Worm (Caenorhabditis elegans): Measurements from ENCODE around the gene nhr-114.

DNA sequence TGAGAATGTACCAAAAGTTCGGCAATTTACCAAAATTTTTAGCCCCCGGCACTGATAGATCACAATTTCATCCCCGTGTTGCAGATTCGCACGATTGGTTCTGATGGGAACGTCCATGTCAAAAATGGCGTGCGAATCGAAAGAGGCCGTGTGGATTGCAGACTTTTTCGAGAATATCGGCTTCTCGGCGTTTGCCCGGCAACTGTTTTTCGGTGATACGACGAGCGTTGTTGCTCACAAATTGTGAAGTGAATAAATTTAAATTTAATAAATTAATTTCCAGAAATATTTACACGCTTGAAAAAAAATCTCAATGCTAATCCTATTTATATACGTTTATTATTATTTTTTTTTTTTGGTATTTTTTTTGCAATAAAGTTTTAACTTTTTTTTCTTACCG lies 2.6 kb downstream of the nhr-114 start:
- TF ChIP-seq nhr-237 (tag; optimal IDR thresholded peaks at IDR 0.05), result no peak
- TF ChIP-seq pha-4 (GFP tag; IDR thresholded peaks at IDR 0.05), result no peak
- TF ChIP-seq pha-4 (tag; optimal IDR thresholded peaks at IDR 0.05), result no peak
- TF ChIP-seq unc-130 (GFP tag; optimal IDR thresholded peaks at IDR 0.05), result no peak
